Worm (Caenorhabditis elegans) whole organism, L2 larva: ENCODE results near the gene T08A11.1.

Experiments
- C34F6.9 ChIP-seq: fragments of 150-350 bp; optimal IDR thresholded peaks from 2 replicates; lab custom pipeline; 2014; ENCODE audit warnings: missing biosample characterization, missing genetic modification characterization
- F13H6.1 ChIP-seq: sonication (generic microtip); optimal IDR thresholded peaks from 2 replicates; lab custom pipeline; 2016; ENCODE audit warnings: missing genetic modification characterization, missing compliant biosample characterization
- R02D3.7 ChIP-seq: fragments of 150-350 bp; optimal IDR thresholded peaks from 2 replicates; lab custom pipeline; 2014; ENCODE audit warnings: missing biosample characterization, missing genetic modification characterization
- ZK546.5 ChIP-seq: sonication (generic microtip); optimal IDR thresholded peaks from 2 replicates; lab custom pipeline; 2017; ENCODE audit warnings: missing biosample characterization, missing genetic modification characterization
- blmp-1 ChIP-seq: sonication (generic microtip); optimal IDR thresholded peaks from 2 replicates; lab custom pipeline; 2017; ENCODE audit warnings: missing genetic modification characterization, mild to moderate bottlenecking, missing compliant biosample characterization, antibody characterized with exemption, moderate library complexity; ENCODE audit not compliant: insufficient read depth
- crh-2 ChIP-seq: sonication (generic microtip); optimal IDR thresholded peaks from 2 replicates; lab custom pipeline; 2017; ENCODE audit warnings: missing biosample characterization, missing genetic modification characterization
- dmd-4 ChIP-seq: sonication (generic microtip); optimal IDR thresholded peaks from 2 replicates; lab custom pipeline; 2017; ENCODE audit warnings: missing biosample characterization, missing genetic modification characterization
- egl-27 ChIP-seq: sonication (generic microtip); optimal IDR thresholded peaks from 3 replicates; lab custom pipeline; 2017; ENCODE audit warnings: missing biosample characterization, missing genetic modification reagents, missing genetic modification characterization
- elt-3 ChIP-seq: sonication (generic microtip); optimal IDR thresholded peaks from 2 replicates; lab custom pipeline; 2017; ENCODE audit warnings: missing biosample characterization, missing genetic modification characterization
- fos-1 ChIP-seq: fragments of 150-350 bp; optimal IDR thresholded peaks from 2 replicates; lab custom pipeline; 2014; ENCODE audit warnings: missing biosample characterization, missing genetic modification characterization
- lin-13 ChIP-seq: fragments of 150-350 bp; optimal IDR thresholded peaks from 2 replicates; lab custom pipeline; 2014; ENCODE audit warnings: missing biosample characterization, missing genetic modification reagents, missing genetic modification characterization
- lin-39 ChIP-seq: fragments of 150-350 bp; optimal IDR thresholded peaks from 2 replicates; lab custom pipeline; 2014; ENCODE audit warnings: missing biosample characterization, missing genetic modification reagents, missing genetic modification characterization
- lsy-2 ChIP-seq, 2 experiments: fragments of 150-350 bp in 1 of 2; sonication (generic microtip) in 1 of 2; optimal IDR thresholded peaks; 2 replicates each; lab custom pipeline; 2014 to 2017; ENCODE audit warnings: missing biosample characterization in 2 of 2, missing genetic modification characterization in 2 of 2
- mab-5 ChIP-seq: fragments of 150-350 bp; optimal IDR thresholded peaks from 2 replicates; lab custom pipeline; 2014; ENCODE audit warnings: missing biosample characterization, missing genetic modification characterization
- mbf-1 ChIP-seq: sonication (generic microtip); optimal IDR thresholded peaks from 2 replicates; lab custom pipeline; 2017; ENCODE audit warnings: missing biosample characterization, missing genetic modification characterization
- mdl-1 ChIP-seq, 2 experiments: fragments of 150-350 bp in 1 of 2; sonication (generic microtip) in 1 of 2; optimal IDR thresholded peaks; 2 replicates each; lab custom pipeline; 2017; ENCODE audit warnings: missing biosample characterization in 2 of 2, missing genetic modification characterization in 2 of 2
- nhr-12 ChIP-seq: fragments of 150-350 bp; optimal IDR thresholded peaks from 2 replicates; lab custom pipeline; 2014; ENCODE audit warnings: missing biosample characterization, missing genetic modification characterization
- nhr-129 ChIP-seq: fragments of 150-350 bp; optimal IDR thresholded peaks from 2 replicates; lab custom pipeline; 2014; ENCODE audit warnings: missing biosample characterization, missing genetic modification characterization
- nhr-25 ChIP-seq: fragments of 150-350 bp; sonication (generic microtip); optimal IDR thresholded peaks from 3 replicates; lab custom pipeline; 2014; ENCODE audit warnings: missing biosample characterization, missing genetic modification characterization
- nhr-6 ChIP-seq: fragments of 150-350 bp; optimal IDR thresholded peaks from 2 replicates; lab custom pipeline; 2014; ENCODE audit warnings: missing biosample characterization, missing genetic modification characterization
- peb-1 ChIP-seq: fragments of 150-350 bp; optimal IDR thresholded peaks from 2 replicates; lab custom pipeline; 2014; ENCODE audit warnings: missing biosample characterization, missing genetic modification characterization
- skn-1 ChIP-seq: sonication (generic microtip); optimal IDR thresholded peaks from 2 replicates; lab custom pipeline; 2017; ENCODE audit warnings: missing biosample characterization, missing genetic modification characterization
- sma-3 ChIP-seq: sonication (generic microtip); optimal IDR thresholded peaks from 2 replicates; lab custom pipeline; 2016; ENCODE audit warnings: missing genetic modification reagents, missing genetic modification characterization, missing compliant biosample characterization
- unc-55 ChIP-seq: fragments of 150-350 bp; sonication (generic microtip); optimal IDR thresholded peaks from 3 replicates; lab custom pipeline; 2014; ENCODE audit warnings: missing biosample characterization, missing genetic modification reagents, missing genetic modification characterization
- zag-1 ChIP-seq: fragments of 150-350 bp; optimal IDR thresholded peaks from 2 replicates; lab custom pipeline; 2014; ENCODE audit warnings: missing biosample characterization, missing genetic modification characterization
- ztf-1 ChIP-seq: fragments of 200-800 bp; sonication (Bioruptor generic); conservative IDR thresholded peaks from 2 replicates; pipeline ENCODE4 v1.3.6; 2022; ENCODE audit warnings: missing genetic modification characterization, missing compliant biosample characterization
- ztf-11 ChIP-seq: sonication (generic microtip); optimal IDR thresholded peaks from 2 replicates; lab custom pipeline; 2017; ENCODE audit warnings: missing biosample characterization, missing genetic modification characterization

The T08A11.1 gene

ce11 chrIII:4223668-4224127 is 39.2 kb downstream of the T08A11.1 start (continued):
- TF ChIP-seq mdl-1 (tag; optimal IDR thresholded peaks at IDR 0.05; lab: Kevin White, UChicago) (peak; percentile 84 to 91), nhr-6 (peak; percentile 53), ZK546.5 (tag; lab: Kevin White, UChicago) (no peak)

- no peak for TF ChIP-seq zag-1 (tag; lab: Kevin White, UChicago)
- peak in 1 of 2 experiments; percentile 16 for TF ChIP-seq mdl-1 (tag; optimal IDR thresholded peaks at IDR 0.05; lab: Kevin White, UChicago)
Measured at ce11 chrIII:4221527-4221926, 41.4 kb downstream of the T08A11.1 start.

ce11 chrIII:4220864-4221263 is 42.1 kb downstream of the T08A11.1 start:
- TF ChIP-seq elt-3 (tag; lab: Kevin White, UChicago) (no peak), lsy-2 (tag; optimal IDR thresholded peaks at IDR 0.05; lab: Kevin White, UChicago) (peak in 1 of 2 experiments; percentile 27), crh-2 (tag; lab: Kevin White, UChicago) (peak; percentile 5), C34F6.9 (tag; lab: Kevin White, UChicago) (peak; percentile 39), F13H6.1 (tag; lab: Kevin White, UChicago) (no peak), fos-1 (tag; lab: Kevin White, UChicago) (no peak)

ce11 chrIII:4210661-4211060 is 52.3 kb downstream of the T08A11.1 start:
- no peak for TF ChIP-seq nhr-129 (tag; lab: Kevin White, UChicago)
- TF ChIP-seq egl-27 (tag; lab: Kevin White, UChicago), result no peak
- TF ChIP-seq elt-3 (tag; lab: Kevin White, UChicago), result no peak

- TF ChIP-seq mbf-1 (tag; lab: Kevin White, UChicago) (no peak), nhr-6 (no peak), dmd-4 (tag; lab: Kevin White, UChicago) (no peak), nhr-25 (tag; lab: Kevin White, UChicago) (no peak), fos-1 (tag; lab: Kevin White, UChicago) (no peak), peb-1 (tag; lab: Kevin White, UChicago) (no peak), nhr-129 (tag; lab: Kevin White, UChicago) (no peak), nhr-12 (tag; lab: Kevin White, UChicago) (no peak), F13H6.1 (tag; lab: Kevin White, UChicago) (no peak), unc-55 (GFP tag; lab: Kevin White, UChicago) (no peak), skn-1 (tag; lab: Kevin White, UChicago) (no peak), lin-13 (no peak), elt-3 (tag; lab: Kevin White, UChicago) (no peak), mdl-1 (tag; optimal IDR thresholded peaks at IDR 0.05; lab: Kevin White, UChicago) (no peak)
Measured at ce11 chrIII:4209188-4209587, 53.8 kb downstream of the T08A11.1 start, which contains the start of gene phlp-2. Gene phlp-2, plus strand, starts transcription at chrIII:4209488.

- TF ChIP-seq R02D3.7 (tag; lab: Kevin White, UChicago) (no peak), nhr-129 (tag; lab: Kevin White, UChicago) (peak; percentile 8)
Measured at ce11 chrIII:4208210-4208609, 54.7 kb downstream of the T08A11.1 start.

- TF ChIP-seq lin-13, result no peak
- peak in 1 of 2 experiments; percentile 15 for TF ChIP-seq lsy-2 (tag; optimal IDR thresholded peaks at IDR 0.05; lab: Kevin White, UChicago)
- TF ChIP-seq unc-55 (GFP tag; lab: Kevin White, UChicago), result peak; percentile 37
- TF ChIP-seq blmp-1, result peak; percentile 24
Measured at ce11 chrIII:4205751-4206327, 57.1 kb downstream of the T08A11.1 start, which contains the start of gene R74.8. Gene R74.8, plus strand, starts transcription at chrIII:4206277.

- TF ChIP-seq nhr-25 (tag; lab: Kevin White, UChicago) (no peak), peb-1 (tag; lab: Kevin White, UChicago) (no peak), lin-39 (tag; lab: Kevin White, UChicago) (no peak), mdl-1 (tag; optimal IDR thresholded peaks at IDR 0.05; lab: Kevin White, UChicago) (no peak), ZK546.5 (tag; lab: Kevin White, UChicago) (no peak), sma-3 (GFP tag; lab: Kevin White, UChicago) (no peak), mbf-1 (tag; lab: Kevin White, UChicago) (no peak), R02D3.7 (tag; lab: Kevin White, UChicago) (no peak), unc-55 (GFP tag; lab: Kevin White, UChicago) (no peak), fos-1 (tag; lab: Kevin White, UChicago) (no peak), ztf-1 (GFP tag; lab: Robert Waterston, UW) (no peak), mab-5 (no peak), blmp-1 (no peak), ztf-11 (tag; lab: Kevin White, UChicago) (no peak)
Measured at ce11 chrIII:4204964-4205363, 58.0 kb downstream of the T08A11.1 start.
